Fruit fly (Drosophila melanogaster) whole organism, adult: ENCODE data around the gene Usp14.

Source experiments
- CG1620 ChIP-seq: fragments of 200-800 bp; sonication (Bioruptor generic); optimal IDR thresholded peaks from 2 replicates; lab custom pipeline; 2016; ENCODE audit warnings: missing biosample characterization, missing genetic modification characterization
- CG33017 ChIP-seq: fragments of 200-800 bp; sonication (Bioruptor generic); optimal IDR thresholded peaks from 2 replicates; lab custom pipeline; 2018; ENCODE audit warnings: missing biosample characterization, mild to moderate bottlenecking, missing genetic modification characterization, moderate library complexity
- CG7045 ChIP-seq: fragments of 200-800 bp; sonication (Bioruptor generic); optimal IDR thresholded peaks from 2 replicates; lab custom pipeline; 2017; ENCODE audit warnings: missing biosample characterization, mild to moderate bottlenecking, missing genetic modification characterization
- Clk ChIP-seq: fragments of 200-800 bp; sonication (Bioruptor generic); optimal IDR thresholded peaks from 2 replicates; lab custom pipeline; 2017; ENCODE audit warnings: missing biosample characterization, missing genetic modification characterization
- Crg-1 ChIP-seq: fragments of 200-800 bp; sonication (Bioruptor generic); optimal IDR thresholded peaks from 2 replicates; lab custom pipeline; 2016; ENCODE audit warnings: missing biosample characterization, missing genetic modification characterization
- cic ChIP-seq: fragments of 200-800 bp; sonication (Bioruptor generic); optimal IDR thresholded peaks from 2 replicates; lab custom pipeline; 2017; ENCODE audit warnings: missing biosample characterization, mild to moderate bottlenecking, missing genetic modification characterization, moderate library complexity
- ovo ChIP-seq: fragments of 200-800 bp; sonication (Bioruptor generic); optimal IDR thresholded peaks from 2 replicates; lab custom pipeline; 2016; ENCODE audit warnings: missing biosample characterization, missing genetic modification characterization

dm6 chr2L:10278658-10279057 is 35.5 kb downstream of the Usp14 start, which contains the start of gene Utx:
- TF ChIP-seq ovo (GFP tag; lab: Kevin White, UChicago) (no peak), Clk (GFP tag; lab: Kevin White, UChicago) (no peak), cic (GFP tag; lab: Kevin White, UChicago) (no peak), Crg-1 (GFP tag; lab: Kevin White, UChicago) (no peak), CG1620 (GFP tag; lab: Kevin White, UChicago) (peak; percentile 24), CG7045 (GFP tag; lab: Kevin White, UChicago) (no peak), CG33017 (tag; lab: Kevin White, UChicago) (no peak)
